Worm (Caenorhabditis elegans) whole organism, L2 larva: Measurements from ENCODE around the gene W06D12.6.

ENCODE experiments used
- C34F6.9 ChIP-seq: fragments of 150-350 bp; optimal IDR thresholded peaks from 2 replicates; lab custom pipeline; 2014; ENCODE audit warnings: missing biosample characterization, missing genetic modification characterization
- F13H6.1 ChIP-seq: sonication (generic microtip); optimal IDR thresholded peaks from 2 replicates; lab custom pipeline; 2016; ENCODE audit warnings: missing genetic modification characterization, missing compliant biosample characterization
- R02D3.7 ChIP-seq: fragments of 150-350 bp; optimal IDR thresholded peaks from 2 replicates; lab custom pipeline; 2014; ENCODE audit warnings: missing biosample characterization, missing genetic modification characterization
- Y55F3AM.14 ChIP-seq: fragments of 200-800 bp; sonication (Bioruptor generic); optimal IDR thresholded peaks from 2 replicates; lab custom pipeline; 2018; ENCODE audit warnings: mild to moderate bottlenecking, missing genetic modification characterization, missing compliant biosample characterization
- ZK546.5 ChIP-seq: sonication (generic microtip); optimal IDR thresholded peaks from 2 replicates; lab custom pipeline; 2017; ENCODE audit warnings: missing biosample characterization, missing genetic modification characterization
- alr-1 ChIP-seq: fragments of 150-350 bp; optimal IDR thresholded peaks from 2 replicates; lab custom pipeline; 2014; ENCODE audit warnings: missing biosample characterization, missing genetic modification characterization
- ama-1 ChIP-seq: fragments of 150-350 bp; optimal IDR thresholded peaks from 2 replicates; lab custom pipeline; 2018; ENCODE audit warnings: inconsistent platforms
- ceh-16 ChIP-seq: fragments of 150-350 bp; optimal IDR thresholded peaks from 2 replicates; lab custom pipeline; 2014; ENCODE audit warnings: missing biosample characterization, missing genetic modification characterization
- ceh-82 ChIP-seq: fragments of 150-350 bp; optimal IDR thresholded peaks from 2 replicates; lab custom pipeline; 2014; ENCODE audit warnings: missing biosample characterization, missing genetic modification characterization
- crh-2 ChIP-seq: sonication (generic microtip); optimal IDR thresholded peaks from 2 replicates; lab custom pipeline; 2017; ENCODE audit warnings: missing biosample characterization, missing genetic modification characterization
- dmd-4 ChIP-seq: sonication (generic microtip); optimal IDR thresholded peaks from 2 replicates; lab custom pipeline; 2017; ENCODE audit warnings: missing biosample characterization, missing genetic modification characterization
- egl-27 ChIP-seq: sonication (generic microtip); optimal IDR thresholded peaks from 3 replicates; lab custom pipeline; 2017; ENCODE audit warnings: missing biosample characterization, missing genetic modification reagents, missing genetic modification characterization
- elt-3 ChIP-seq: sonication (generic microtip); optimal IDR thresholded peaks from 2 replicates; lab custom pipeline; 2017; ENCODE audit warnings: missing biosample characterization, missing genetic modification characterization
- fos-1 ChIP-seq: fragments of 150-350 bp; optimal IDR thresholded peaks from 2 replicates; lab custom pipeline; 2014; ENCODE audit warnings: missing biosample characterization, missing genetic modification characterization
- gmeb-1 ChIP-seq: fragments of 150-350 bp; optimal IDR thresholded peaks from 2 replicates; lab custom pipeline; 2014; ENCODE audit warnings: missing biosample characterization, missing genetic modification characterization
- lin-11 ChIP-seq: fragments of 150-350 bp; sonication (generic microtip); optimal IDR thresholded peaks from 2 replicates; lab custom pipeline; 2014; ENCODE audit warnings: missing biosample characterization, missing genetic modification characterization, inconsistent platforms, mixed read lengths
- lin-13 ChIP-seq: fragments of 150-350 bp; optimal IDR thresholded peaks from 2 replicates; lab custom pipeline; 2014; ENCODE audit warnings: missing biosample characterization, missing genetic modification reagents, missing genetic modification characterization
- lsy-2 ChIP-seq, 2 experiments: fragments of 150-350 bp in 1 of 2; sonication (generic microtip) in 1 of 2; optimal IDR thresholded peaks; 2 replicates each; lab custom pipeline; 2014 to 2017; ENCODE audit warnings: missing biosample characterization in 2 of 2, missing genetic modification characterization in 2 of 2
- mbf-1 ChIP-seq: sonication (generic microtip); optimal IDR thresholded peaks from 2 replicates; lab custom pipeline; 2017; ENCODE audit warnings: missing biosample characterization, missing genetic modification characterization
- nhr-10 ChIP-seq: sonication (generic microtip); optimal IDR thresholded peaks from 2 replicates; lab custom pipeline; 2017; ENCODE audit warnings: missing biosample characterization, missing genetic modification characterization
- nhr-11 ChIP-seq: fragments of 150-350 bp; optimal IDR thresholded peaks from 2 replicates; lab custom pipeline; 2014; ENCODE audit warnings: missing biosample characterization, missing genetic modification characterization
- nhr-12 ChIP-seq: fragments of 150-350 bp; optimal IDR thresholded peaks from 2 replicates; lab custom pipeline; 2014; ENCODE audit warnings: missing biosample characterization, missing genetic modification characterization
- nhr-129 ChIP-seq: fragments of 150-350 bp; optimal IDR thresholded peaks from 2 replicates; lab custom pipeline; 2014; ENCODE audit warnings: missing biosample characterization, missing genetic modification characterization
- nhr-23 ChIP-seq: fragments of 150-350 bp; optimal IDR thresholded peaks from 2 replicates; lab custom pipeline; 2014; ENCODE audit warnings: missing biosample characterization, missing genetic modification reagents, missing genetic modification characterization
- nhr-237 ChIP-seq: fragments of 150-350 bp; optimal IDR thresholded peaks from 2 replicates; lab custom pipeline; 2014; ENCODE audit warnings: missing biosample characterization, missing genetic modification characterization
- nhr-25 ChIP-seq: fragments of 150-350 bp; sonication (generic microtip); optimal IDR thresholded peaks from 3 replicates; lab custom pipeline; 2014; ENCODE audit warnings: missing biosample characterization, missing genetic modification characterization
- nhr-6 ChIP-seq: fragments of 150-350 bp; optimal IDR thresholded peaks from 2 replicates; lab custom pipeline; 2014; ENCODE audit warnings: missing biosample characterization, missing genetic modification characterization
- nhr-77 ChIP-seq: fragments of 150-350 bp; optimal IDR thresholded peaks from 2 replicates; lab custom pipeline; 2014; ENCODE audit warnings: missing biosample characterization, missing genetic modification characterization
- peb-1 ChIP-seq: fragments of 150-350 bp; optimal IDR thresholded peaks from 2 replicates; lab custom pipeline; 2014; ENCODE audit warnings: missing biosample characterization, missing genetic modification characterization
- sem-4 ChIP-seq: fragments of 150-350 bp; optimal IDR thresholded peaks from 2 replicates; lab custom pipeline; 2014; ENCODE audit warnings: missing biosample characterization, missing genetic modification reagents, missing genetic modification characterization
- skn-1 ChIP-seq: sonication (generic microtip); optimal IDR thresholded peaks from 2 replicates; lab custom pipeline; 2017; ENCODE audit warnings: missing biosample characterization, missing genetic modification characterization
- sma-3 ChIP-seq: sonication (generic microtip); optimal IDR thresholded peaks from 2 replicates; lab custom pipeline; 2016; ENCODE audit warnings: missing genetic modification reagents, missing genetic modification characterization, missing compliant biosample characterization
- sma-9 ChIP-seq, 2 experiments: fragments of 150-350 bp in 1 of 2; sonication (generic microtip) in 1 of 2; optimal IDR thresholded peaks; 2 replicates each; lab custom pipeline; 2014 to 2016; ENCODE audit warnings: missing genetic modification characterization in 2 of 2, mild to moderate bottlenecking in 1 of 2, missing biosample characterization in 1 of 2, missing compliant biosample characterization in 1 of 2, missing genetic modification reagents in 1 of 2, moderate library complexity in 1 of 2
- snpc-4 ChIP-seq: fragments of 150-350 bp; optimal IDR thresholded peaks from 2 replicates; lab custom pipeline; 2014; ENCODE audit warnings: missing biosample characterization, missing genetic modification characterization
- unc-55 ChIP-seq: fragments of 150-350 bp; sonication (generic microtip); optimal IDR thresholded peaks from 3 replicates; lab custom pipeline; 2014; ENCODE audit warnings: missing biosample characterization, missing genetic modification reagents, missing genetic modification characterization
- unc-62 ChIP-seq: fragments of 150-350 bp; optimal IDR thresholded peaks from 2 replicates; lab custom pipeline; 2014; ENCODE audit warnings: missing biosample characterization, missing genetic modification reagents, missing genetic modification characterization
- ztf-11 ChIP-seq: sonication (generic microtip); optimal IDR thresholded peaks from 2 replicates; lab custom pipeline; 2017; ENCODE audit warnings: missing biosample characterization, missing genetic modification characterization
- ztf-4 ChIP-seq: fragments of 150-350 bp; optimal IDR thresholded peaks from 2 replicates; lab custom pipeline; 2014; ENCODE audit warnings: missing biosample characterization, missing genetic modification characterization

The W06D12.6 gene

DNA sequence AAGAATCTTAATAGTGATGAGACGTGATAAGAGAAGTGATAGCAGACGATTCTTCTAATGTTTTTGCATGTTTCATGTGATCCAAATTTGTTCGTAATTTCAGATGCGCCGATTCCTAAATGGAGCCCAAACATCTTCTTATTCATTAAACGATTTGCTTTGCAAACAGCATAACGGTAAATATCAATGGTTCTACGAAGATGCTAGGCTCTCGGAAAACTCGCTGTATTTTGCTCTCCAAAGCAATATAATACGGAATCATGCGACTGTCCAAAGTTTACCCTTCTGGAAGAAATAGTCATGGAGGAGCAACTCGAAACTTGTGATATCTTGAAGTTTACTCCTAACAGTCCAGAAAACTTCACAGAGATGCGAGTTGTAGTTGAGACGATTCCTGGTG is at the start of gene W06D12.6:
Gene W06D12.6, plus strand, starts transcription at position 301 of the 400 bp plus-strand sequence.
- TF ChIP-seq nhr-12 (tag; lab: Kevin White, UChicago) = no peak
- no peak for TF ChIP-seq nhr-6 (tag; lab: Kevin White, UChicago)
- TF ChIP-seq crh-2 (tag; lab: Kevin White, UChicago) = no peak
- no peak for TF ChIP-seq peb-1 (tag; lab: Kevin White, UChicago)
- no peak for TF ChIP-seq skn-1
- no peak for TF ChIP-seq C34F6.9 (tag; lab: Kevin White, UChicago)
- TF ChIP-seq ztf-11 (tag; lab: Kevin White, UChicago) = no peak
- no peak for TF ChIP-seq unc-62
- TF ChIP-seq elt-3 = no peak
- TF ChIP-seq ceh-16 (tag; lab: Kevin White, UChicago) = no peak
- TF ChIP-seq nhr-237 = no peak
- no peak for TF ChIP-seq alr-1 (tag; lab: Kevin White, UChicago)
- no peak for TF ChIP-seq nhr-23
- no peak for TF ChIP-seq lsy-2 (tag; optimal IDR thresholded peaks at IDR 0.05; lab: Kevin White, UChicago)
- no peak for TF ChIP-seq ztf-4 (tag; lab: Kevin White, UChicago)
- no peak for TF ChIP-seq sem-4
- TF ChIP-seq ZK546.5 = no peak
- no peak for TF ChIP-seq snpc-4
- no peak for TF ChIP-seq lin-11 (tag; lab: Kevin White, UChicago)

DNA sequence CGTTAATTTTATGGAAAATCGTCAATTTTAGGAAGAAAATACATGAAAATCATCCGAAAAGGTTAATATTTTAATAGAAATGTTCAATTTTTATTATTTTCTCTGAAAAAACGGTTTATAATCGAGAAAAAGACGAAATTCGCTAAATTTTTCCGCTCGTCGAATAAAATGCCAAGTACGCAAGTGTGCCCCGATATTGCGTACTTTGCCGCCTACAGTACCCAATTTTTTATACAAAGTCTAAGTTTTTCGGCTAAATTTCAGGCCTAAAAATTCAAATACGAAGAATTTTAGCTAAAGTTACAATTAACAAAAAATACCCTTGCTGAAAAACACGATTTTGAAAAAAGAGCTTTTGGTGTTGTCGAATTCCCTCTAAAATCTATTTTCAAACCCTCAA is 47.1 kb upstream of the W06D12.6 start:
- TF ChIP-seq peb-1 (tag; lab: Kevin White, UChicago) (no peak), nhr-25 (no peak), alr-1 (tag; lab: Kevin White, UChicago) (no peak), Y55F3AM.14 (GFP tag; lab: Kevin White, UChicago) (no peak), dmd-4 (no peak), nhr-77 (tag; lab: Kevin White, UChicago) (no peak), nhr-10 (tag; lab: Kevin White, UChicago) (no peak), ceh-16 (tag; lab: Kevin White, UChicago) (no peak), C34F6.9 (tag; lab: Kevin White, UChicago) (no peak), mbf-1 (tag; lab: Kevin White, UChicago) (no peak), nhr-6 (tag; lab: Kevin White, UChicago) (no peak)

DNA sequence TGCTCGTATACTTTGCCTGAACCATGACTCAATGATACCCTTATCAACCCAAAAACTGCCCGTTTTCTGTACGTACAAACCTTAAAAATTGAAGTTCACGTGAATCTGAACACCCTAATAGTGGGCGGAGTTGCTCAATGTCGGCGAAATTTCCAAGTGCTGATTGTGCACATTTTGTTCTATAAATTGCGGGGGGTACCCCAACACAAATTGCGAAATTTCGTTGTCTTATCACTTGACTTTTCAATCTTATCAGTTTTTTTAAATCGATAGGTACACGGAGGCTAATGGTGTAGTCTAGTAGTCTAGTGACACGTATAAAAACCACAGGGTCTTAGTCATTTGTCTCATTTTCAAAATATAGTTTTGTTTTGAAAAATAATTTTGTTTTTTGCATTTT is 46.7 kb upstream of the W06D12.6 start, which contains the start of gene fbxa-108:
Gene fbxa-108, minus strand, starts transcription at position 158 of the 400 bp plus-strand sequence.
- TF ChIP-seq sma-9 (GFP tag; optimal IDR thresholded peaks at IDR 0.05; lab: Kevin White, UChicago) = peak; percentile 83
- no peak for TF ChIP-seq sma-9 (tag; optimal IDR thresholded peaks at IDR 0.05; lab: Kevin White, UChicago)
- peak; percentile 94 for TF ChIP-seq fos-1 (tag; lab: Kevin White, UChicago)
- no peak for TF ChIP-seq R02D3.7
- peak; percentile 85 for TF ChIP-seq crh-2 (tag; lab: Kevin White, UChicago)
- no peak for TF ChIP-seq ceh-16 (tag; lab: Kevin White, UChicago)
- TF ChIP-seq F13H6.1 (tag; lab: Kevin White, UChicago) = peak; percentile 48
- TF ChIP-seq sma-3 (GFP tag; lab: Kevin White, UChicago) = peak; percentile 43
- TF ChIP-seq gmeb-1 = peak; percentile 54

DNA sequence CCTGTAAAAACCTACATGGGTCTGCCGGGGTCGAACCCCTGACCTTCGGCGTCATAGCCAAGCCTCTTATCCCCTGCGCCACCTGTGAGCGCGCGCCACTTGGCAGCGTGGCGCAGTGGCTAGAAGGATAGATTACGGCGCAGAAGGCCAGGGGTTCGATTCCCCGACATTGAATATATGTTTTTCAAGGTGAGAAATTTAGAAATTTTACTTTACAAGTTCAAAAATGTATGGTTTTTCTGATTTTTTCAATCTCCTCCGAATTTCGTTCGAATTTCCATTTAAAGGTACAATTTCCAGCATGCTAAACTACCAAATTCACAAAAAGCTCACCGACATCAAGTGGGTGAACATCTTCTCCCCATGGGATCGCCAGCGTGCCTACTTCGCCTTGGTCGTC is 45.9 kb upstream of the W06D12.6 start, which contains the start of gene dgat-2:
Gene dgat-2, plus strand, starts transcription at position 301 of the 400 bp plus-strand sequence.
- TF ChIP-seq fos-1 (tag; lab: Kevin White, UChicago) (no peak), nhr-6 (tag; lab: Kevin White, UChicago) (no peak), lin-13 (GFP tag; lab: Kevin White, UChicago) (no peak), skn-1 (no peak), nhr-11 (no peak), unc-55 (no peak), lsy-2 (tag; optimal IDR thresholded peaks at IDR 0.05; lab: Kevin White, UChicago) (no peak), nhr-12 (tag; lab: Kevin White, UChicago) (no peak), R02D3.7 (no peak), egl-27 (tag; lab: Kevin White, UChicago) (no peak), Y55F3AM.14 (GFP tag; lab: Kevin White, UChicago) (no peak), sma-3 (GFP tag; lab: Kevin White, UChicago) (no peak), ceh-82 (tag; lab: Kevin White, UChicago) (no peak), ama-1 (lab: Kevin White, UChicago) (no peak), alr-1 (tag; lab: Kevin White, UChicago) (no peak), unc-62 (no peak), elt-3 (no peak), C34F6.9 (tag; lab: Kevin White, UChicago) (no peak), nhr-129 (tag; lab: Kevin White, UChicago) (no peak)
